Fruit fly (Drosophila melanogaster): ENCODE data around the gene CkIalpha.

- no peak for TF ChIP-seq br (GFP tag; optimal IDR thresholded peaks at IDR 0.05)
- TF ChIP-seq Dfd (GFP tag; optimal IDR thresholded peaks at IDR 0.05) = no peak
- no peak for TF ChIP-seq OdsH (GFP tag; optimal IDR thresholded peaks at IDR 0.05)
These were observed 37.6 kb upstream of the CkIalpha start, which contains the start of gene CG11085 for dm6 chrX:12615752-12616366.
